Worm (Caenorhabditis elegans): ENCODE results near the gene grd-3.
"Not testable (repeated sequence)": the region's sequence is repeated elsewhere in the genome, so short reads cannot be mapped to it uniquely, and the experiment has no call there.

The grd-3 gene

DNA sequence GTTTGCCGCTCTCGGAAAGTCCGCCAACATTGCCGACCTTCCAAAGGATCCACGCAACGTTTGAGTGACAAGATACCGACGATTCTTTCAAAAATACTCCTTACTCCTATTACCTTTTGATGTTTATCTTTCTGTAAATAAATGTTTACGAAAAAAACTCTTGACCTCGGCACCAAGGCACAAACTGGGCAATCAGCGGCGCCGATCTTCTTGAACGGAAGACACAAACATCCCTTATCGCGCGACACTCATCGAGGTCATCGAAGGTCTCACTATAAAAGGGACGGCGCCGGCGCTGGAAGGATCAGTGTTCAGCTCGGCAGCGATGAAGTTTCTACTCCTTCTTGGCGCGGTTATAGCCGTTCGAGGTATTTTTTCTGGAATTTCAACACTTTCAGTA, at the start of gene grd-3:
grd-3 (plus strand) TSS at position 302 of the 400 bp plus-strand sequence.
- no peak for TF ChIP-seq ceh-36 (tag; optimal IDR thresholded peaks at IDR 0.05)
- no peak for TF ChIP-seq aly-1 (tag; optimal IDR thresholded peaks at IDR 0.05)
- TF ChIP-seq ama-1 (optimal IDR thresholded peaks at IDR 0.05): no peak
- TF ChIP-seq hmbx-1 (tag; optimal IDR thresholded peaks at IDR 0.05): no peak
- TF ChIP-seq ets-7 (tag; optimal IDR thresholded peaks at IDR 0.05): no peak
- no peak for TF ChIP-seq scrt-1 (GFP tag; IDR thresholded peaks at IDR 0.05)
- no peak for TF ChIP-seq B0310.2 (tag; optimal IDR thresholded peaks at IDR 0.05)
- no peak for TF ChIP-seq hmg-4 (GFP tag; optimal IDR thresholded peaks at IDR 0.05)
- TF ChIP-seq flt-1 (GFP tag; IDR thresholded peaks at IDR 0.05): no peak
- TF ChIP-seq F13C5.2 (tag; optimal IDR thresholded peaks at IDR 0.05): no peak
- TF ChIP-seq tbx-37 (GFP tag; conservative IDR thresholded peaks at IDR 0.05): no peak
- TF ChIP-seq tbx-11 (GFP tag; IDR thresholded peaks at IDR 0.05): no peak

DNA sequence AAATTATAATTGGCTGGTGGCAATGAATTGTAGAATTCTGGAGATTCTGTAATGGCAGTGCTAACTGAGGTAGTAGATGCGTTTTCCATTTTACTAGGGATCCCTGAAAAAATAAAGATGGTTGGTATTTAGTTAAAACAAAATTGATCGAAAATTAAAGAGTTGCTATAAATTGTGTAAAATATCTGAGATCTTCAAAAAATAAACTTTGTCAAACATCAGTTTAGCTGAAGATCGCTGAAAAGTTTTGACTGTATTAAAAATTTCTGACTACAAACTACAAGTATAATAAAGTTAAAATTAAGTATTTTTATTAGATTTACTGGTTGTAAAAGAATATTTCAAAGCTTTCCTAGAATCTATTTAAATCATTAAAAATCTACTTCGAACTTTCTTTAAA, 49.5 kb upstream of the grd-3 start, which contains the start of gene B0546.5:
B0546.5 (minus strand) TSS at position 101 of the 400 bp plus-strand sequence.
- not testable (repeated sequence) for TF ChIP-seq tbx-11 (GFP tag; IDR thresholded peaks at IDR 0.05); ceh-13 (GFP tag; optimal IDR thresholded peaks at IDR 0.05); F13C5.2 (tag; optimal IDR thresholded peaks at IDR 0.05)

DNA sequence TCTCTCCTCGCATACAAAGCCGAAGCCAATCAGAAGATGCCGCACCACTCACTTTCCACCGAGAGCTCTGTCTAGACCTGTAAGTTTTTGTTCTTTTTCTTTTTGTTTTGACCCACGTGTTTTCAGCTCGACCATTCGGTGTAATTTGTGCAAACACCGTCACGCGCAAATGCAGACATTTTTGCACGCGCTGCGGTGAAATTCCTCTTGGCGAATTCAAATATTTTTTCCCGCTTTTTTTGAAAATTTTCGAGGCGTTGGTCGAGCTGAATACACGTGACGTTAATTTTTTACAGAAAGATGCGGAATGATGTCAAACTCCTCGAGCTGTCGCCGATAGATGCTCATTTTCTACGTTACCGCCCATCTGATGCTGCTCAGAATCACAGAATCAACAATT, 45.4 kb upstream of the grd-3 start, which contains the start of gene C04C3.4:
C04C3.4 (plus strand) TSS at position 301 of the 400 bp plus-strand sequence.
- not testable (repeated sequence) for TF ChIP-seq pes-1 (GFP tag; IDR thresholded peaks at IDR 0.05); ets-7 (tag; optimal IDR thresholded peaks at IDR 0.05); ceh-13 (GFP tag; optimal IDR thresholded peaks at IDR 0.05)

DNA sequence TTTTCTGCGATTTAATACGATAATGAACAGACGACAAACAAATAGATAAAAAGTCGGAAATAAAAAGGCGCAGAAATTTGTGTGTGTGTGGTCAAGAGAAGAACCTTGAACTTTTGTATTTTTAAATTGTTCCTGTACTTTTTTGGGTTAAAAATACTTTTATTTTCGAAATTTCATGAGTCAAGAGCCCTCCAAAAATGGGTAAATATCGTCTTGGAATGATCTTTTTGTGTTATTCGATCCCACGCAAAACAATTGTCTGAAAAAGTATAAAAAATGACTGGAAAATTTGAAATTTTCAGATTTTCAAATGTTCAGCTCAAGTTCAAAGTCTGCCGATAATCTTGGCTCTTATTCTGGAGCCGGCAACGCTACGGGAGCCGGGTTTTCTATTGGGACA, 43.9 kb upstream of the grd-3 start, which contains the start of gene C04C3.14:
C04C3.14 (plus strand) TSS at position 301 of the 400 bp plus-strand sequence.
- TF ChIP-seq F13C5.2 (tag; optimal IDR thresholded peaks at IDR 0.05): no peak
- no peak for TF ChIP-seq ets-7 (tag; optimal IDR thresholded peaks at IDR 0.05)
- no peak for TF ChIP-seq hmbx-1 (tag; optimal IDR thresholded peaks at IDR 0.05)
- TF ChIP-seq tbx-37 (GFP tag; conservative IDR thresholded peaks at IDR 0.05): no peak
- TF ChIP-seq ama-1 (optimal IDR thresholded peaks at IDR 0.05): no peak
- no peak for TF ChIP-seq hnd-1 (tag; optimal IDR thresholded peaks at IDR 0.05)
- no peak for TF ChIP-seq pes-1 (GFP tag; IDR thresholded peaks at IDR 0.05)
- TF ChIP-seq B0310.2 (tag; optimal IDR thresholded peaks at IDR 0.05): no peak
- no peak for TF ChIP-seq tra-4 (tag; optimal IDR thresholded peaks at IDR 0.05)
- TF ChIP-seq sea-1 (GFP tag; conservative IDR thresholded peaks at IDR 0.05): no peak
- TF ChIP-seq scrt-1 (GFP tag; IDR thresholded peaks at IDR 0.05): no peak
- TF ChIP-seq tbx-11 (GFP tag; IDR thresholded peaks at IDR 0.05): no peak
- no peak for TF ChIP-seq hmg-4 (GFP tag; optimal IDR thresholded peaks at IDR 0.05)
- TF ChIP-seq aly-1 (tag; optimal IDR thresholded peaks at IDR 0.05): no peak
- TF ChIP-seq flt-1 (GFP tag; IDR thresholded peaks at IDR 0.05): no peak
- no peak for TF ChIP-seq ceh-36 (tag; optimal IDR thresholded peaks at IDR 0.05)

DNA sequence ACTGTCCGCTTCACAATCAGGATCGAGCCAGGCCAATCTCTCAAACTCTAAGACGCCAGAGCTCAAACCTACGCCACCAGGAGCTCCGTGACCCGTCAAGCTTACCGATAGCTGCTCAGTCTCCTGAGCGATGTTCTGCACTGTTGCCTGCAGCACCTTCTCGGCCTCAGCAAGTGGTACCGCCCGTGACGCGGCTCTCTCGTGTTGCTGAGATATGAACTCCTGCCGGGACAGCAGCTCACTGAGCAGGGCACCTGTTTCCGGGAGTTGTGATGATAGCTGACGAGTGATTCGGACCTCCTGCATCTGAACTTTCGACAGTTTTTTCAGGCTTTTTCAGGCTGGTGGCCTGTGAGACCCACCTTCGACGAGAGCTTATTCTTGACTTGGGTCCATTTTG, 41.4 kb upstream of the grd-3 start:
- TF ChIP-seq F13C5.2 (tag; optimal IDR thresholded peaks at IDR 0.05) (no peak), hmbx-1 (tag; optimal IDR thresholded peaks at IDR 0.05) (no peak), tra-4 (tag; optimal IDR thresholded peaks at IDR 0.05) (no peak), pes-1 (GFP tag; IDR thresholded peaks at IDR 0.05) (no peak), scrt-1 (GFP tag; IDR thresholded peaks at IDR 0.05) (no peak), ceh-36 (tag; optimal IDR thresholded peaks at IDR 0.05) (no peak), ceh-13 (GFP tag; optimal IDR thresholded peaks at IDR 0.05) (no peak), hnd-1 (tag; optimal IDR thresholded peaks at IDR 0.05) (no peak), aly-1 (tag; optimal IDR thresholded peaks at IDR 0.05) (no peak), hmg-4 (GFP tag; optimal IDR thresholded peaks at IDR 0.05) (no peak), B0310.2 (tag; optimal IDR thresholded peaks at IDR 0.05) (no peak)

DNA sequence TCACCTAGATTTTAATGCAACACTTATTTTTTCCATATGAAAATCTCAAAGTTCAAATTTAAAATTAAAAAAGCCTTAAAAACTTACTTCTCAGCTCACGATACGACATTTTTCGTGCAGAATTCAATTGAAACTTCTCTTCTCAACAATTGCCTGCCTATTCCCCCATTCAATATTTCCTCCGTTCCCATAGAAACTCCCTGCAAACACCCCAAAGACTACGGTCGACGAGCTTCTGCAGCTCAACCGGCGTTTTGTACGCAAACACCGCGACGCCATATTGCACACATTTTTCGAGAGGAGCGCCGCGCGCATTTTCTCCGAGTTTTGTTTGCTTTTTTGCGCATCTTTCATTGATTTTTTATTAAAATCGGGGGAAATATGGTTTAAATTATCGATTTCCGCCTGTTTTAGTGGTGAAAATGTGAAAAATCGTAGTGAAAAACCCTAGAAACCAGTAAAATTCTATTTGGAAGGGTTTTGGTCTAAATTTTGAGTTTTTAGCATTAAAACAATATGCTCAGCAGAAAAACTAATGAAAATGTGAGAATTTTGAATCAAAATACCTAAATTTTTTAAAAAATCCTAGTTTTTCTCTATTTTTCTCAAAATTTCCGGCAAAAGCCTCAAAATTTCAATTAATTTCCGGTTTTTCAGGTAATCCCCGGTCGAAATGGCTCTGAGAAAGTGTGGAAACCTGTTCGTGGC, 40.3 kb upstream of the grd-3 start, which contains the start of the genes dyf-3 and pdhb-1:
dyf-3 (minus strand) TSS at position 217 of the 708 bp plus-strand sequence.
pdhb-1 (plus strand) TSS at position 658 of the 708 bp plus-strand sequence.
- TF ChIP-seq scrt-1 (GFP tag; IDR thresholded peaks at IDR 0.05) (0 out of 2 replicates have a peak, but pooled peaks have one; percentile 38), B0310.2 (tag; optimal IDR thresholded peaks at IDR 0.05) (no peak), F13C5.2 (tag; optimal IDR thresholded peaks at IDR 0.05) (peak; percentile 40)

DNA sequence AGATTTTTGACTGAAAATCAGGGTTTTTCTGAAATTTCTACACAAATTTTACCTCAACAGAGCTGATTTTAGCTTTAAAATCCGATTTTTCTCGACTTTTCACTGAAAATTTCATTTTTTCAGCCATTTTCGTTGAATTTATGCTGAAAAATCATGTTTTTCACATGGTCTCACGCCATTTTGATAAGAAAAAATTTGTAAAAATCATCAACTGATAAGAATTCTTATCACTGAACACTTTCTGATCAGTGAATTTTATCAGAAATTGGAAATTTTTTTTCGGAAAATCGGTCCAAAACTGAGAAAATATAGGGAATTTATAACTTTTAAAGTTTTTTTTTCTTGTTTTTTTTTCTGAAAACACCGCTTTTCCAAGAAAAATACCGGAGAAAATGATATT, 38.5 kb upstream of the grd-3 start:
- TF ChIP-seq hmbx-1 (tag; optimal IDR thresholded peaks at IDR 0.05): no peak

DNA sequence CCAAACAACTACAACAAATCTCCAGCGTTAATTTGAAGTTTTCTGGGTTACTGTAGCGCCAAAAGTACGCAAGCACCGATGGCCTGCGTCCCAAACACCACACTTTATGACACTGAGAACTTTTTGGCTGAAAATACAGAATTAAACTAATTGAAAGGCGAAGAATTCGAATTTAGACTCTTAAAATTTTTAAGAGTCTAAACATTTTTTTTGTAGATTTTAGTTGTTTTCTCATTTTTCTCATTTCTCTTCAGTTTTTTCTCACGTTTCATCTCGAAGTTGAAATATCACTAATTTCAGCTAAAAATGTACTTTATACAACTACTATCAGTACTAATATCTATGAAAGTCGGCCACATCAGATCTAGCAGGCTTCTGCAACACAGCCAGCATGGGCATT, 24.1 kb upstream of the grd-3 start, which contains the start of gene lgc-9:
lgc-9 (plus strand) TSS at position 301 of the 400 bp plus-strand sequence.
- TF ChIP-seq hmbx-1 (tag; optimal IDR thresholded peaks at IDR 0.05): no peak
- no peak for TF ChIP-seq hnd-1 (tag; optimal IDR thresholded peaks at IDR 0.05)
- TF ChIP-seq aly-1 (tag; optimal IDR thresholded peaks at IDR 0.05): no peak
- no peak for TF ChIP-seq ama-1 (optimal IDR thresholded peaks at IDR 0.05)
- TF ChIP-seq B0310.2 (tag; optimal IDR thresholded peaks at IDR 0.05): no peak
- TF ChIP-seq sea-1 (GFP tag; conservative IDR thresholded peaks at IDR 0.05): no peak
- no peak for TF ChIP-seq tra-4 (tag; optimal IDR thresholded peaks at IDR 0.05)
- no peak for TF ChIP-seq ceh-36 (tag; optimal IDR thresholded peaks at IDR 0.05)
- no peak for TF ChIP-seq pes-1 (GFP tag; IDR thresholded peaks at IDR 0.05)
- TF ChIP-seq ceh-13 (GFP tag; optimal IDR thresholded peaks at IDR 0.05): no peak
- TF ChIP-seq hmg-4 (GFP tag; optimal IDR thresholded peaks at IDR 0.05): no peak
- TF ChIP-seq scrt-1 (GFP tag; IDR thresholded peaks at IDR 0.05): no peak
- no peak for TF ChIP-seq tbx-11 (GFP tag; IDR thresholded peaks at IDR 0.05)
- TF ChIP-seq flt-1 (GFP tag; IDR thresholded peaks at IDR 0.05): no peak
- no peak for TF ChIP-seq ets-7 (tag; optimal IDR thresholded peaks at IDR 0.05)

Measured in whole organism, early embryonic.